Worm (Caenorhabditis elegans): ENCODE results near the gene srh-213.

Gene srh-213

ce11 chrV:3587633-3588032 is 7.2 kb downstream of the srh-213 start (continued):
- peak; percentile 53 for TF ChIP-seq mcd-1 (GFP tag; IDR thresholded peaks at IDR 0.05)
- peak; percentile 88 for TF ChIP-seq cebp-1 (GFP tag; IDR thresholded peaks at IDR 0.05)
- peak; percentile 98 for TF ChIP-seq cebp-1 (tag; optimal IDR thresholded peaks at IDR 0.05)
- TF ChIP-seq Y79H2A.3 (GFP tag; conservative IDR thresholded peaks at IDR 0.05) = no peak
- TF ChIP-seq rpc-1 (optimal IDR thresholded peaks at IDR 0.05) = no peak
- TF ChIP-seq rpc-1 (tag; optimal IDR thresholded peaks at IDR 0.05) = no peak
- 0 out of 2 replicates have a peak, but pooled peaks have one; percentile 17 for TF ChIP-seq rcor-1 (GFP tag; IDR thresholded peaks at IDR 0.05)
- no peak for TF ChIP-seq egl-18 (GFP tag; IDR thresholded peaks at IDR 0.05)
- peak; percentile 17 for TF ChIP-seq attf-5 (GFP tag; optimal IDR thresholded peaks at IDR 0.05)
- TF ChIP-seq T26A5.8 (tag; optimal IDR thresholded peaks at IDR 0.05) = no peak
- TF ChIP-seq lin-54 (GFP tag; optimal IDR thresholded peaks at IDR 0.05) = peak; percentile 12
- no peak for TF ChIP-seq snpc-1.1 (tag; optimal IDR thresholded peaks at IDR 0.05; ENCODE audit: insufficient read depth)
- TF ChIP-seq snpc-1.3 (tag; optimal IDR thresholded peaks at IDR 0.05; ENCODE audit: insufficient read depth) = peak; percentile 39
- no peak for TF ChIP-seq somi-1 (GFP tag; optimal IDR thresholded peaks at IDR 0.05)
- no peak for TF ChIP-seq let-526 (GFP tag; IDR thresholded peaks at IDR 0.05)
- no peak for TF ChIP-seq lin-35 (GFP tag; optimal IDR thresholded peaks at IDR 0.05)
- no peak for TF ChIP-seq ztf-28 (GFP tag; IDR thresholded peaks at IDR 0.05)
- no peak for TF ChIP-seq attf-6 (GFP tag; IDR thresholded peaks at IDR 0.05)
- TF ChIP-seq F10E7.11 (tag; optimal IDR thresholded peaks at IDR 0.05) = no peak
- TF ChIP-seq ztf-26 (tag; optimal IDR thresholded peaks at IDR 0.05) = no peak
- no peak for TF ChIP-seq akir-1 (GFP tag; optimal IDR thresholded peaks at IDR 0.05)
- no peak for TF ChIP-seq atf-7 (tag; optimal IDR thresholded peaks at IDR 0.05)
- no peak for TF ChIP-seq lir-1 (GFP tag; conservative IDR thresholded peaks at IDR 0.05)
- TF ChIP-seq nfya-2 (GFP tag; IDR thresholded peaks at IDR 0.05) = no peak
- TF ChIP-seq F22D6.2 (tag; optimal IDR thresholded peaks at IDR 0.05) = no peak
- TF ChIP-seq attf-3 (GFP tag; conservative IDR thresholded peaks at IDR 0.05) = 0 out of 2 replicates have a peak, but pooled peaks have one; percentile 29
- TF ChIP-seq ceh-58 (GFP tag; IDR thresholded peaks at IDR 0.05) = no peak
- peak; percentile 10 for TF ChIP-seq madf-10 (tag; optimal IDR thresholded peaks at IDR 0.05)
- no peak for TF ChIP-seq let-607 (tag; optimal IDR thresholded peaks at IDR 0.05)
- TF ChIP-seq sea-2 (GFP tag; IDR thresholded peaks at IDR 0.05) = no peak

DNA sequence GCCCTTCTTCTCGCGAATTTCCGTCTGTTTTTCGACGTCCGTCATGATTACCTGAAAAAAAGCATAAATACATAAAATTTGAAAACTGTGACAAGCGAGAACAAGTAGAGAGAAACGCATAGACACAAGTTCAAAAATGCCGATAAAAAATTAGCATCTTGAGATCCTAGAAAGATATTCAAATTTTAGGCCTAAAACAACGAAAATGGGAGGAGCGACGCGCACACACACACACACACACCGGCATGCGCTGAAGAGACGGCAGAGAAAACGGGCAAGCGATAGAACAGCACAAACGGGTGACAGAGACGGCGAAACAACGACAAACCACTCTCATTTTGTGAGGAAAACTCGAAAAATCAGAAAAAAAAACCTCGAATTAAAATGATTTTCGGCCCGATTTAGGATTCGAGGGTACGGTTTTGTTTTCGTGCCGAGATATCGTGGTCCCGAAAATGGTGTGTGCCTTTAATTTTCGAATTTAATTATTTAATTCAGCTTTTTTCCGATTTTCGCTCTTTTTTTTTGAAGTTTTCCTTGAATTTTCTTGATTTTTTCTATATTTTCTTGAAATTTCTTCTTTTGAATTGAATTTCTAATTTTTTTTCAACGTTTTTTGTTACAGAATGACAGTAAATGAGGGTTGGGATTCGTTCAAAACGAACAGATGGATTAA is 8.7 kb downstream of the srh-213 start, which contains the start of the genes rpl-11.1 and T22F3.2:
Gene rpl-11.1 (minus strand): TSS at position 51 of the 676 bp plus-strand sequence.
Gene T22F3.2 (plus strand): TSS at position 626 of the 676 bp plus-strand sequence.
- TF ChIP-seq egl-18 (GFP tag; IDR thresholded peaks at IDR 0.05) (no peak), nfya-1 (tag; optimal IDR thresholded peaks at IDR 0.05; ENCODE audit: borderline replicate concordance, insufficient read depth) (no peak), nfyb-1 (GFP tag; IDR thresholded peaks at IDR 0.05) (0 out of 2 replicates have a peak, but pooled peaks have one; percentile 17), tbx-9 (tag; optimal IDR thresholded peaks at IDR 0.05; ENCODE audit: borderline replicate concordance) (no peak), dpl-1 (GFP tag; optimal IDR thresholded peaks at IDR 0.05) (no peak), madf-6 (GFP tag; IDR thresholded peaks at IDR 0.05) (peak; percentile 9; the same call in 1 of the 2 replicates), lsl-1 (GFP tag; optimal IDR thresholded peaks at IDR 0.05) (peak; percentile 47), ekl-4 (GFP tag; IDR thresholded peaks at IDR 0.05) (0 out of 2 replicates have a peak, but pooled peaks have one; percentile 20), K12H6.12 (tag; optimal IDR thresholded peaks at IDR 0.05) (no peak), cebp-1 (GFP tag; IDR thresholded peaks at IDR 0.05) (no peak), cebp-1 (tag; optimal IDR thresholded peaks at IDR 0.05) (peak; percentile 23), C06A6.2 (GFP tag; conservative IDR thresholded peaks at IDR 0.05) (no peak), ztf-26 (tag; optimal IDR thresholded peaks at IDR 0.05) (no peak), lin-40 (tag; optimal IDR thresholded peaks at IDR 0.05) (no peak), F33H1.4 (GFP tag; IDR thresholded peaks at IDR 0.05) (peak; percentile 19; the same call in 1 of the 2 replicates), lin-35 (GFP tag; optimal IDR thresholded peaks at IDR 0.05) (no peak), nhr-80 (tag; optimal IDR thresholded peaks at IDR 0.05) (no peak), Y67H2A.10 (GFP tag; conservative IDR thresholded peaks at IDR 0.05) (no peak), hmg-1.2 (GFP tag; IDR thresholded peaks at IDR 0.05) (peak; percentile 91), attf-5 (GFP tag; optimal IDR thresholded peaks at IDR 0.05) (peak; percentile 41)
